Fruit fly (Drosophila melanogaster) whole organism, pupa: ENCODE data around the gene Peritrophin-15b.

Experiments
- CG12605 ChIP-seq: fragments of 200-800 bp; sonication (Bioruptor generic); IDR thresholded peaks from 2 replicates; pipeline ENCODE4 v1.3.6; 2022; ENCODE audit warnings: missing biosample characterization, missing genetic modification characterization
- CG13204 ChIP-seq: fragments of 200-800 bp; sonication (Bioruptor generic); optimal IDR thresholded peaks from 2 replicates; lab custom pipeline; 2018; ENCODE audit warnings: missing biosample characterization, mild to moderate bottlenecking, missing genetic modification characterization, moderate library complexity
- CG34367 ChIP-seq: fragments of 200-800 bp; sonication (Bioruptor generic); optimal IDR thresholded peaks from 2 replicates; lab custom pipeline; 2018; ENCODE audit warnings: missing biosample characterization, mild to moderate bottlenecking, missing genetic modification characterization
- CG8301 ChIP-seq: fragments of 200-800 bp; sonication (Bioruptor generic); optimal IDR thresholded peaks from 2 replicates; lab custom pipeline; 2018; ENCODE audit warnings: missing biosample characterization, mild to moderate bottlenecking, missing genetic modification characterization
- CG9948 ChIP-seq: fragments of 200-800 bp; sonication (Bioruptor generic); optimal IDR thresholded peaks from 2 replicates; lab custom pipeline; 2018; ENCODE audit warnings: missing biosample characterization, mild to moderate bottlenecking, missing genetic modification characterization, moderate library complexity
- Pif1A ChIP-seq: fragments of 200-800 bp; sonication (Bioruptor generic); optimal IDR thresholded peaks from 3 replicates; lab custom pipeline; 2016; ENCODE audit warnings: missing biosample characterization, missing genetic modification characterization
- rn ChIP-seq: fragments of 200-800 bp; sonication (Bioruptor generic); IDR thresholded peaks from 2 replicates; pipeline ENCODE4 v1.3.6; 2022; ENCODE audit warnings: missing biosample characterization, missing genetic modification characterization

DNA sequence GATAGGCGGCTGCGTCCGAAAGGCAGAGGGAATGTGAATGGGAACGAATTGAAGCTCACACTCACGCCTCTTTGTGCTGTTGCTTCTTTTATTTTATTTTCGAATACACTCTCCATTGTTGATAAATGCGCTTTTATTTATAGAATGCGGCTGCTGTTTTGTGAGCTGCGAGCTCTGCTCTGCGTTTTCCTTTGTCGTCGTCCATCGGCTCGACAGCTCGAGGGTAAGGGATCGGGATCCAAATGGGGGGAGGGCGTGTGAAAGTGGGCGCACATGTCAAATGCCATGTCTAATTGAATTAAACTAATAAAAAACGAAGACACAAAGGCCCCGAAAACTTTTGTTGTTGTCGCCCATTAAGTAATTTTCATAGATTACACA, 29.3 kb upstream of the Peritrophin-15b start:
- TF ChIP-seq CG9948 (tag; lab: Kevin White, UChicago), result no peak
- no peak for TF ChIP-seq CG8301 (tag; lab: Kevin White, UChicago)
- no peak for TF ChIP-seq rn
- TF ChIP-seq CG13204 (GFP tag; lab: Kevin White, UChicago), result peak; percentile 37
- no peak for TF ChIP-seq CG12605 (GFP tag; lab: Robert Waterston, UW)
- TF ChIP-seq Pif1A (GFP tag; lab: Kevin White, UChicago), result no peak
- no peak for TF ChIP-seq CG34367
